ENCODE assay signal across 4 fruit fly cellular contexts in the genomic region with DNA sequence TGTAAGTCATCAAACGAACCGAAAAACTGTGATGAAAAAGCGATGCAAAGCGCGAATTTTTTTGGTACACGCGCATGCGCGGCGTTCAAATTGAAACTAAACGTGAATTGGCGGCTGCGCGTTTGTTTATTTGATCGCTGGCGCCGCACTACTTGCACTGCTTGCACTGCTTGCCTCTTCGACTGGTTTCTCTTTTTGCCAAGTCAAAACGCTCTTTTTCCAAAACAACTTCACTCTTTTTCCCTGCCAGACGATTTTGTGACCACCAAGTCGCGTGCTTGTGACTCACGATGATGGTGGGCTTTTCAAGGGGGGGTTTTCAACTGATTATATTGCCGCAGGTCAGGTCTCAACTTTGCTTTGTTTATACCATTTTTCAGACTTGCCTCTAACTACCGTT.
A peak's percentile ranks its signal among the peaks of the same experiment; 100 is the strongest.
TF ChIP-seq lines count a peak whose summit lies in the region.

TSS of gene CG14304 (minus strand) at position 98 of the 400 bp plus-strand sequence.

- TF ChIP-seq CTCF in S2 (optimal IDR thresholded peaks at IDR 0.05; lab: Kevin White, UChicago) = peak; percentile 6 to 18
- peak; percentile 55 for TF ChIP-seq CTCF in whole organism, embryonic (GFP tag; optimal IDR thresholded peaks at IDR 0.05; lab: Kevin White, UChicago)

TF ChIP-seq in whole organism, embryonic, 481 proteins besides CTCF, POLR2A, EP300 and RAD21 (continues in another document):
- peak; percentile 97 for TF ChIP-seq CG3163 (GFP tag; optimal IDR thresholded peaks at IDR 0.05; lab: Kevin White, UChicago)
- TF ChIP-seq CG31365 (tag; optimal IDR thresholded peaks at IDR 0.05; lab: Kevin White, UChicago) = peak; percentile 97
- no peak for TF ChIP-seq CG10543 (GFP tag; optimal IDR thresholded peaks at IDR 0.05; lab: Kevin White, UChicago)
- TF ChIP-seq cwo (GFP tag; optimal IDR thresholded peaks at IDR 0.05; lab: Kevin White, UChicago) = peak; percentile 89
- peak; percentile 50; the same call in 1 of the 2 replicates for TF ChIP-seq CG13287 (GFP tag; IDR thresholded peaks at IDR 0.05; lab: Robert Waterston, UW; ENCODE audit: partially characterized antibody)
- TF ChIP-seq Jarid2 (GFP tag; optimal IDR thresholded peaks at IDR 0.05; lab: Kevin White, UChicago) = peak; percentile 35
- TF ChIP-seq Adf1 (GFP tag; IDR thresholded peaks at IDR 0.05; lab: Robert Waterston, UW) = peak; percentile 18; the same call in 1 of the 2 replicates
- 0 out of 3 replicates have a peak, but pooled peaks have one; percentile 58 for TF ChIP-seq CG6175 (GFP tag; IDR thresholded peaks at IDR 0.05; lab: Robert Waterston, UW)
- TF ChIP-seq Dfd (GFP tag; optimal IDR thresholded peaks at IDR 0.05; lab: Kevin White, UChicago) = peak in 1 of 2 experiments; percentile 39
- no peak for TF ChIP-seq CG11093 (GFP tag; IDR thresholded peaks at IDR 0.05; lab: Robert Waterston, UW)
- TF ChIP-seq oc (tag; optimal IDR thresholded peaks at IDR 0.05; lab: Kevin White, UChicago) = peak; percentile 4
- peak; percentile 31 for TF ChIP-seq ewg (GFP tag; optimal IDR thresholded peaks at IDR 0.05; lab: Kevin White, UChicago)
- TF ChIP-seq Trl (optimal IDR thresholded peaks at IDR 0.05; lab: Kevin White, UChicago) = peak; percentile 25 to 28
- no peak for TF ChIP-seq Trl (GFP tag; optimal IDR thresholded peaks at IDR 0.05; lab: Kevin White, UChicago)
- peak; percentile 74 for TF ChIP-seq CG15601 (tag; optimal IDR thresholded peaks at IDR 0.05; lab: Kevin White, UChicago)
- TF ChIP-seq CG8359 (GFP tag; optimal IDR thresholded peaks at IDR 0.05; lab: Kevin White, UChicago; ENCODE audit: borderline replicate concordance) = no peak
- peak; percentile 32; the same call in 1 of the 2 replicates for TF ChIP-seq amos (GFP tag; IDR thresholded peaks at IDR 0.05; lab: Robert Waterston, UW; ENCODE audit: partially characterized antibody)
- TF ChIP-seq stwl (tag; optimal IDR thresholded peaks at IDR 0.05; lab: Kevin White, UChicago) = peak; percentile 56
- peak; percentile 49; the same call in 1 of the 2 replicates for TF ChIP-seq bbx (GFP tag; IDR thresholded peaks at IDR 0.05; lab: Robert Waterston, UW; ENCODE audit: partially characterized antibody)
- no peak for TF ChIP-seq Sry-β (GFP tag; optimal IDR thresholded peaks at IDR 0.05; lab: Kevin White, UChicago)
- no peak for TF ChIP-seq CG10959 (GFP tag; IDR thresholded peaks at IDR 0.05; lab: Robert Waterston, UW)
- 0 out of 3 replicates have a peak, but pooled peaks have one; percentile 20 for TF ChIP-seq CG16813 (GFP tag; IDR thresholded peaks at IDR 0.05; lab: Robert Waterston, UW; ENCODE audit: partially characterized antibody)
- peak; percentile 70; the same call in 1 of the 4 replicates for TF ChIP-seq chinmo (GFP tag; IDR thresholded peaks at IDR 0.05; lab: Robert Waterston, UW; ENCODE audit: partially characterized antibody)
- peak; percentile 20; the same call in 1 of the 3 replicates for TF ChIP-seq CG6791 (GFP tag; IDR thresholded peaks at IDR 0.05; lab: Robert Waterston, UW; ENCODE audit: partially characterized antibody)

TF ChIP-seq in whole organism, prepupa, 60 proteins besides CTCF, POLR2A, EP300 and RAD21:
- TF ChIP-seq fd59A (GFP tag; optimal IDR thresholded peaks at IDR 0.05; lab: Kevin White, UChicago) = no peak
- no peak for TF ChIP-seq fkh (GFP tag; optimal IDR thresholded peaks at IDR 0.05; lab: Kevin White, UChicago)
- TF ChIP-seq Eip78C (GFP tag; lab: Kevin White, UChicago) = no peak
- TF ChIP-seq CG6854 (GFP tag; optimal IDR thresholded peaks at IDR 0.05; lab: Kevin White, UChicago) = no peak
- TF ChIP-seq ss (GFP tag; optimal IDR thresholded peaks at IDR 0.05; lab: Kevin White, UChicago) = peak in 1 of 2 experiments; percentile 30
- TF ChIP-seq CG11294 (GFP tag; IDR thresholded peaks at IDR 0.05; lab: Robert Waterston, UW) = no peak
- peak; percentile 44; the same call in 1 of the 3 replicates for TF ChIP-seq eg (GFP tag; IDR thresholded peaks at IDR 0.05; lab: Robert Waterston, UW)

TF ChIP-seq in whole organism, pupa, 21 proteins besides CTCF, POLR2A, EP300 and RAD21:
- TF ChIP-seq rn (GFP tag; IDR thresholded peaks at IDR 0.05; lab: Robert Waterston, UW) (no peak), Snoo (tag; optimal IDR thresholded peaks at IDR 0.05; lab: Kevin White, UChicago) (peak; percentile 26), CG8159 (tag; optimal IDR thresholded peaks at IDR 0.05; lab: Kevin White, UChicago) (no peak), CG14655 (GFP tag; optimal IDR thresholded peaks at IDR 0.05; lab: Kevin White, UChicago) (no peak), fd96Ca (GFP tag; IDR thresholded peaks at IDR 0.05; lab: Robert Waterston, UW) (no peak), Ets98B (GFP tag; IDR thresholded peaks at IDR 0.05; lab: Robert Waterston, UW) (peak; percentile 28; the same call in 1 of the 2 replicates), CG4496 (GFP tag; IDR thresholded peaks at IDR 0.05; lab: Robert Waterston, UW) (peak; percentile 58), CG12605 (GFP tag; IDR thresholded peaks at IDR 0.05; lab: Robert Waterston, UW) (no peak)
